Worm (Caenorhabditis elegans) whole organism, young adult: Measurements from ENCODE around the gene C35A5.10.

Experiments used
- B0261.1 ChIP-seq: sonication (generic microtip); optimal IDR thresholded peaks from 2 replicates; lab custom pipeline; 2016; ENCODE audit warnings: mild to moderate bottlenecking, missing genetic modification characterization, moderate library complexity, missing compliant biosample characterization
- F37B4.10 ChIP-seq: fragments of 200-800 bp; sonication (Bioruptor generic); IDR thresholded peaks from 2 replicates; pipeline ENCODE4 v1.3.6; 2022; ENCODE audit warnings: missing genetic modification characterization, missing compliant biosample characterization
- F52B5.7 ChIP-seq: sonication (generic microtip); optimal IDR thresholded peaks from 2 replicates; lab custom pipeline; 2016; ENCODE audit warnings: mild to moderate bottlenecking, missing genetic modification characterization, missing compliant biosample characterization
- F55B11.4 ChIP-seq: sonication (generic microtip); optimal IDR thresholded peaks from 2 replicates; lab custom pipeline; 2016; ENCODE audit warnings: missing compliant biosample characterization, missing genetic modification characterization, borderline replicate concordance; ENCODE audit not compliant: insufficient read depth
- F57A8.1 ChIP-seq: fragments of 200-800 bp; sonication (Bioruptor generic); optimal IDR thresholded peaks from 2 replicates; lab custom pipeline; 2018; ENCODE audit warnings: mild to moderate bottlenecking, missing genetic modification characterization, moderate library complexity, missing compliant biosample characterization
- F57C9.4 ChIP-seq: sonication (generic microtip); optimal IDR thresholded peaks from 2 replicates; lab custom pipeline; 2017; ENCODE audit warnings: mild to moderate bottlenecking, missing genetic modification characterization, missing compliant biosample characterization
- K12H6.12 ChIP-seq: fragments of 200-800 bp; sonication (Bioruptor generic); optimal IDR thresholded peaks from 2 replicates; lab custom pipeline; 2018; ENCODE audit warnings: mild to moderate bottlenecking, missing genetic modification characterization, missing compliant biosample characterization
- Y53G8AR.9 ChIP-seq: fragments of 200-800 bp; sonication (Bioruptor generic); conservative IDR thresholded peaks from 2 replicates; pipeline ENCODE4 v1.3.6; 2022; ENCODE audit warnings: missing genetic modification reagents, missing genetic modification characterization, missing compliant biosample characterization
- Y95B8A.8 ChIP-seq: fragments of 200-800 bp; sonication (Bioruptor generic); IDR thresholded peaks from 2 replicates; pipeline ENCODE4 v1.3.6; 2022; ENCODE audit warnings: missing genetic modification reagents, missing genetic modification characterization, missing compliant biosample characterization
- ZK185.1 ChIP-seq: sonication (generic microtip); optimal IDR thresholded peaks from 2 replicates; lab custom pipeline; 2016; ENCODE audit warnings: mild to moderate bottlenecking, missing genetic modification characterization, missing compliant biosample characterization; ENCODE audit not compliant: poor library complexity, severe bottlenecking
- ama-1 ChIP-seq, 3 experiments: fragments of 150-350 bp in 1 of 3; sonication (generic microtip) in 2 of 3; optimal IDR thresholded peaks; 2 replicates each; lab custom pipeline; 2014 to 2018; ENCODE audit warnings: missing biosample characterization in 2 of 3, missing genetic modification characterization in 2 of 3, missing genetic modification reagents in 2 of 3
- athp-1 ChIP-seq: sonication (generic microtip); optimal IDR thresholded peaks from 2 replicates; lab custom pipeline; 2017; ENCODE audit warnings: mild to moderate bottlenecking, missing genetic modification characterization, missing compliant biosample characterization
- attf-6 ChIP-seq: fragments of 200-800 bp; sonication (Bioruptor generic); IDR thresholded peaks from 2 replicates; pipeline ENCODE4 v1.3.6; 2022; ENCODE audit warnings: missing genetic modification reagents, missing genetic modification characterization, missing compliant biosample characterization
- bed-2 ChIP-seq: fragments of 200-800 bp; sonication (Bioruptor generic); IDR thresholded peaks from 2 replicates; pipeline ENCODE4 v1.3.6; 2022; ENCODE audit warnings: missing genetic modification reagents, missing genetic modification characterization, missing compliant biosample characterization
- ccch-3 ChIP-seq: fragments of 200-800 bp; sonication (Bioruptor generic); optimal IDR thresholded peaks from 2 replicates; lab custom pipeline; 2018; ENCODE audit warnings: mild to moderate bottlenecking, missing genetic modification characterization, missing compliant biosample characterization
- cebp-1 ChIP-seq, 2 experiments: fragments of 200-800 bp in 1 of 2; sonication (Bioruptor generic) in 1 of 2; sonication (generic microtip) in 1 of 2; IDR thresholded peaks in 1 of 2; optimal IDR thresholded peaks in 1 of 2; 2 replicates each; pipeline versions ENCODE4 v1.3.6 to Lab custom; 2017 to 2022; ENCODE audit warnings: missing compliant biosample characterization in 2 of 2, missing genetic modification characterization in 2 of 2, mild to moderate bottlenecking in 1 of 2, missing genetic modification reagents in 1 of 2, moderate library complexity in 1 of 2
- cebp-2 ChIP-seq: fragments of 200-800 bp; sonication (Bioruptor generic); IDR thresholded peaks from 2 replicates; pipeline ENCODE4 v1.3.6; 2022; ENCODE audit warnings: missing genetic modification characterization, missing compliant biosample characterization
- ceh-91 ChIP-seq: fragments of 200-800 bp; sonication (Bioruptor generic); IDR thresholded peaks from 2 replicates; pipeline ENCODE4 v1.3.6; 2022; ENCODE audit warnings: missing genetic modification reagents, missing genetic modification characterization, missing compliant biosample characterization
- chd-7 ChIP-seq: sonication (generic microtip); optimal IDR thresholded peaks from 2 replicates; lab custom pipeline; 2016; ENCODE audit warnings: mild to moderate bottlenecking, missing genetic modification characterization, moderate library complexity, missing compliant biosample characterization
- die-1 ChIP-seq: sonication (generic microtip); optimal IDR thresholded peaks from 2 replicates; lab custom pipeline; 2016; ENCODE audit warnings: missing genotype, mild to moderate bottlenecking, missing genetic modification characterization, missing compliant biosample characterization
- dpl-1 ChIP-seq: fragments of 150-350 bp; optimal IDR thresholded peaks from 2 replicates; lab custom pipeline; 2014; ENCODE audit warnings: missing biosample characterization, missing genetic modification reagents, missing genetic modification characterization
- efl-1 ChIP-seq: fragments of 150-350 bp; optimal IDR thresholded peaks from 2 replicates; lab custom pipeline; 2014; ENCODE audit warnings: missing biosample characterization, missing genetic modification reagents, missing genetic modification characterization
- egl-18 ChIP-seq: fragments of 200-800 bp; sonication (Bioruptor generic); IDR thresholded peaks from 2 replicates; pipeline ENCODE4 v1.3.6; 2022; ENCODE audit warnings: missing genetic modification reagents, missing genetic modification characterization, missing compliant biosample characterization
- egrh-3 ChIP-seq: fragments of 200-800 bp; sonication (Bioruptor generic); IDR thresholded peaks from 2 replicates; pipeline ENCODE4 v1.3.6; 2022; ENCODE audit warnings: missing genetic modification reagents, missing genetic modification characterization, missing compliant biosample characterization
- hlh-12 ChIP-seq: sonication (generic microtip); optimal IDR thresholded peaks from 2 replicates; lab custom pipeline; 2016; ENCODE audit warnings: missing genetic modification characterization, missing compliant biosample characterization
- let-607 ChIP-seq, 2 experiments: fragments of 200-800 bp in 1 of 2; sonication (Bioruptor generic) in 1 of 2; sonication (generic microtip) in 1 of 2; optimal IDR thresholded peaks; 2 replicates each; lab custom pipeline; 2016 to 2018; ENCODE audit warnings: mild to moderate bottlenecking in 2 of 2, missing compliant biosample characterization in 2 of 2, missing genetic modification characterization in 2 of 2, moderate library complexity in 2 of 2, missing genotype in 1 of 2
- lin-40 ChIP-seq: sonication (generic microtip); optimal IDR thresholded peaks from 2 replicates; lab custom pipeline; 2016; ENCODE audit warnings: missing genetic modification characterization, mild to moderate bottlenecking, missing compliant biosample characterization, missing genotype, missing genetic modification reagents
- lir-1 ChIP-seq: fragments of 200-800 bp; sonication (Bioruptor generic); conservative IDR thresholded peaks from 2 replicates; pipeline ENCODE4 v1.3.6; 2022; ENCODE audit warnings: missing genetic modification reagents, missing genetic modification characterization, missing compliant biosample characterization
- mcd-1 ChIP-seq: fragments of 200-800 bp; sonication (Bioruptor generic); IDR thresholded peaks from 2 replicates; pipeline ENCODE4 v1.3.6; 2022; ENCODE audit warnings: missing genetic modification reagents, missing genetic modification characterization, missing compliant biosample characterization
- mel-28 ChIP-seq: sonication (generic microtip); optimal IDR thresholded peaks from 2 replicates; lab custom pipeline; 2016; ENCODE audit warnings: borderline replicate concordance, mild to moderate bottlenecking, missing genetic modification characterization, missing compliant biosample characterization
- nfya-1 ChIP-seq: sonication (generic microtip); optimal IDR thresholded peaks from 2 replicates; lab custom pipeline; 2017; ENCODE audit warnings: antibody characterized with exemption, missing compliant biosample characterization, missing genetic modification characterization, borderline replicate concordance; ENCODE audit not compliant: insufficient read depth
- pha-4 ChIP-seq: fragments of 150-350 bp; sonication (generic microtip); optimal IDR thresholded peaks from 2 replicates; lab custom pipeline; 2014; ENCODE audit warnings: missing biosample characterization, missing genetic modification reagents, missing genetic modification characterization
- snpc-1.3 ChIP-seq: sonication (generic microtip); optimal IDR thresholded peaks from 2 replicates; lab custom pipeline; 2017; ENCODE audit warnings: missing genetic modification characterization, mild to moderate bottlenecking, missing compliant biosample characterization, antibody characterized with exemption, moderate library complexity, missing genotype, missing genetic modification reagents; ENCODE audit not compliant: insufficient read depth
- snpc-4 ChIP-seq, 5 experiments: fragments of 150-350 bp in 1 of 5; sonication (generic microtip) in 4 of 5; optimal IDR thresholded peaks; 2 replicates each; lab custom pipeline; 2014 to 2018; ENCODE audit warnings: missing genetic modification characterization in 5 of 5, missing biosample characterization in 3 of 5, antibody characterized with exemption in 2 of 5, mild to moderate bottlenecking in 2 of 5, missing compliant biosample characterization in 2 of 5, missing genotype in 2 of 5, moderate library complexity in 2 of 5, missing genetic modification reagents in 1 of 5
- tbp1 ChIP-seq: fragments of 200-800 bp; sonication (Bioruptor generic); optimal IDR thresholded peaks from 2 replicates; lab custom pipeline; 2018; ENCODE audit warnings: mild to moderate bottlenecking, missing genetic modification characterization, missing compliant biosample characterization
- tbx-9 ChIP-seq: sonication (generic microtip); optimal IDR thresholded peaks from 2 replicates; lab custom pipeline; 2016; ENCODE audit warnings: borderline replicate concordance, missing genetic modification characterization, inconsistent platforms, missing compliant biosample characterization
- unc-130 ChIP-seq: sonication (generic microtip); optimal IDR thresholded peaks from 2 replicates; lab custom pipeline; 2016; ENCODE audit warnings: missing genetic modification reagents, missing genetic modification characterization, missing compliant biosample characterization
- unc-62 ChIP-seq: fragments of 150-350 bp; optimal IDR thresholded peaks from 2 replicates; lab custom pipeline; 2014; ENCODE audit warnings: missing biosample characterization, missing genetic modification reagents, missing genetic modification characterization
- ztf-18 ChIP-seq: sonication (generic microtip); optimal IDR thresholded peaks from 2 replicates; lab custom pipeline; 2016; ENCODE audit warnings: missing genotype, mild to moderate bottlenecking, missing genetic modification characterization, missing compliant biosample characterization
- ztf-22 ChIP-seq: fragments of 200-800 bp; sonication (Bioruptor generic); optimal IDR thresholded peaks from 2 replicates; lab custom pipeline; 2018; ENCODE audit warnings: mild to moderate bottlenecking, missing genetic modification characterization, moderate library complexity, missing compliant biosample characterization
- ztf-3 ChIP-seq: fragments of 200-800 bp; sonication (Bioruptor generic); optimal IDR thresholded peaks from 2 replicates; lab custom pipeline; 2018; ENCODE audit warnings: mild to moderate bottlenecking, missing genetic modification characterization, missing compliant biosample characterization
- ztf-6 ChIP-seq: fragments of 200-800 bp; sonication (Bioruptor generic); IDR thresholded peaks from 2 replicates; pipeline ENCODE4 v1.3.6; 2022; ENCODE audit warnings: missing genetic modification reagents, missing genetic modification characterization, missing compliant biosample characterization

Gene C35A5.10

ce11 chrV:10525902-10526301 lies 21.9 kb downstream of the C35A5.10 start, which contains the start of the genes C35A5.8 and hda-11 (continued):
- TF ChIP-seq F57A8.1 (GFP tag; lab: Kevin White, UChicago) (no peak), mel-28 (tag; lab: Kevin White, UChicago) (no peak), tbp1 (GFP tag; lab: Kevin White, UChicago) (no peak), nfya-1 (tag; lab: Kevin White, UChicago) (no peak), dpl-1 (GFP tag; lab: Kevin White, UChicago) (no peak), hlh-12 (tag; lab: Kevin White, UChicago) (no peak), unc-62 (GFP tag; lab: Kevin White, UChicago) (no peak), ZK185.1 (tag; lab: Kevin White, UChicago) (peak; percentile 93), cebp-1 (GFP tag; IDR thresholded peaks at IDR 0.05; lab: Robert Waterston, UW) (peak; percentile 43; the same call in 1 of the 2 replicates), cebp-1 (tag; optimal IDR thresholded peaks at IDR 0.05; lab: Kevin White, UChicago) (no peak), let-607 (tag; optimal IDR thresholded peaks at IDR 0.05; lab: Kevin White, UChicago) (peak in 1 of 2 experiments; percentile 49), Y53G8AR.9 (GFP tag; lab: Robert Waterston, UW) (0 out of 2 replicates have a peak, but pooled peaks have one; percentile 14), F52B5.7 (tag; lab: Kevin White, UChicago) (no peak), ztf-22 (no peak), ccch-3 (GFP tag; lab: Kevin White, UChicago) (peak; percentile 43), ztf-18 (tag; lab: Kevin White, UChicago) (peak; percentile 59), F57C9.4 (tag; lab: Kevin White, UChicago) (no peak), cebp-2 (no peak), pha-4 (tag; lab: Kevin White, UChicago) (no peak), tbx-9 (tag; lab: Kevin White, UChicago) (no peak), ztf-3 (GFP tag; lab: Kevin White, UChicago) (no peak), Y95B8A.8 (GFP tag; lab: Robert Waterston, UW) (no peak), ama-1 (optimal IDR thresholded peaks at IDR 0.05; lab: Kevin White, UChicago) (no peak), ama-1 (GFP tag; optimal IDR thresholded peaks at IDR 0.05; lab: Kevin White, UChicago) (no peak), K12H6.12 (tag; lab: Kevin White, UChicago) (peak; percentile 38), athp-1 (no peak), ztf-6 (no peak), attf-6 (no peak), B0261.1 (no peak), egl-18 (no peak)

- TF ChIP-seq unc-130 (GFP tag; lab: Kevin White, UChicago): no peak
- no peak for TF ChIP-seq F37B4.10
- no peak for TF ChIP-seq cebp-2
- no peak for TF ChIP-seq snpc-4 (GFP tag; optimal IDR thresholded peaks at IDR 0.05; lab: Kevin White, UChicago)
- no peak for TF ChIP-seq snpc-4 (tag; optimal IDR thresholded peaks at IDR 0.05; lab: Kevin White, UChicago)
- no peak for TF ChIP-seq lir-1 (GFP tag; lab: Robert Waterston, UW)
- no peak for TF ChIP-seq tbx-9 (tag; lab: Kevin White, UChicago)
- no peak for TF ChIP-seq chd-7
- no peak for TF ChIP-seq efl-1 (GFP tag; lab: Kevin White, UChicago)
- no peak for TF ChIP-seq egrh-3
- no peak for TF ChIP-seq bed-2 (GFP tag; lab: Robert Waterston, UW)
- no peak for TF ChIP-seq die-1 (tag; lab: Kevin White, UChicago)
- no peak for TF ChIP-seq F55B11.4 (tag; lab: Kevin White, UChicago)
- TF ChIP-seq mel-28 (tag; lab: Kevin White, UChicago): no peak
- no peak for TF ChIP-seq ccch-3 (GFP tag; lab: Kevin White, UChicago)
- no peak for TF ChIP-seq ceh-91 (GFP tag; lab: Robert Waterston, UW)
- TF ChIP-seq snpc-1.3 (tag; lab: Kevin White, UChicago): no peak
- no peak for TF ChIP-seq lin-40 (tag; lab: Kevin White, UChicago)
- no peak for TF ChIP-seq K12H6.12 (tag; lab: Kevin White, UChicago)
- no peak for TF ChIP-seq let-607 (tag; optimal IDR thresholded peaks at IDR 0.05; lab: Kevin White, UChicago)
- TF ChIP-seq mcd-1 (GFP tag; lab: Robert Waterston, UW): no peak
- TF ChIP-seq, all 124 proteins: peak for 0
Observed at ce11 chrV:10528500-10528899, 24.5 kb downstream of the C35A5.10 start, which contains the start of gene F25D1.3. TSS of gene F25D1.3 (plus strand) at chrV:10528724.
